Fruit fly (Drosophila melanogaster) whole organism, adult: ENCODE measurements around the gene Snx17.

Experiments
- CG11617 ChIP-seq: fragments of 200-800 bp; sonication (Bioruptor generic); optimal IDR thresholded peaks from 2 replicates; lab custom pipeline; 2017; ENCODE audit warnings: mild to moderate bottlenecking, missing biosample characterization, missing genetic modification reagents, missing genetic modification characterization
- CG12768 ChIP-seq: fragments of 200-800 bp; sonication (Bioruptor generic); optimal IDR thresholded peaks from 2 replicates; lab custom pipeline; 2017; ENCODE audit warnings: missing biosample characterization, missing genetic modification characterization, mild to moderate bottlenecking, moderate library complexity, missing genetic modification reagents
- CG14711 ChIP-seq: fragments of 200-800 bp; sonication (Bioruptor generic); optimal IDR thresholded peaks from 2 replicates; lab custom pipeline; 2018; ENCODE audit warnings: missing biosample characterization, mild to moderate bottlenecking, missing genetic modification characterization, moderate library complexity
- CG1620 ChIP-seq: fragments of 200-800 bp; sonication (Bioruptor generic); optimal IDR thresholded peaks from 2 replicates; lab custom pipeline; 2016; ENCODE audit warnings: missing biosample characterization, missing genetic modification characterization
- CG33017 ChIP-seq: fragments of 200-800 bp; sonication (Bioruptor generic); optimal IDR thresholded peaks from 2 replicates; lab custom pipeline; 2018; ENCODE audit warnings: missing biosample characterization, mild to moderate bottlenecking, missing genetic modification characterization, moderate library complexity
- CG5204 ChIP-seq: fragments of 200-800 bp; sonication (Bioruptor generic); optimal IDR thresholded peaks from 2 replicates; lab custom pipeline; 2016; ENCODE audit warnings: missing biosample characterization, missing genetic modification characterization
- CG7045 ChIP-seq: fragments of 200-800 bp; sonication (Bioruptor generic); optimal IDR thresholded peaks from 2 replicates; lab custom pipeline; 2017; ENCODE audit warnings: missing biosample characterization, mild to moderate bottlenecking, missing genetic modification characterization
- CG7101 ChIP-seq: fragments of 200-800 bp; sonication (Bioruptor generic); optimal IDR thresholded peaks from 2 replicates; lab custom pipeline; 2018; ENCODE audit warnings: missing biosample characterization, mild to moderate bottlenecking, missing genetic modification characterization, moderate library complexity
- Clk ChIP-seq: fragments of 200-800 bp; sonication (Bioruptor generic); optimal IDR thresholded peaks from 2 replicates; lab custom pipeline; 2017; ENCODE audit warnings: missing biosample characterization, missing genetic modification characterization
- Crg-1 ChIP-seq: fragments of 200-800 bp; sonication (Bioruptor generic); optimal IDR thresholded peaks from 2 replicates; lab custom pipeline; 2016; ENCODE audit warnings: missing biosample characterization, missing genetic modification characterization
- Hr96 ChIP-seq: fragments of 200-800 bp; sonication (Bioruptor generic); optimal IDR thresholded peaks from 2 replicates; lab custom pipeline; 2016; ENCODE audit warnings: missing biosample characterization, missing genetic modification characterization
- Mnt ChIP-seq: fragments of 200-800 bp; sonication (Bioruptor generic); optimal IDR thresholded peaks from 2 replicates; lab custom pipeline; 2016; ENCODE audit warnings: missing biosample characterization, mild to moderate bottlenecking, missing genetic modification characterization
- bab1 ChIP-seq: fragments of 200-800 bp; sonication (Bioruptor generic); optimal IDR thresholded peaks from 3 replicates; lab custom pipeline; 2019; ENCODE audit warnings: missing biosample characterization, mild to moderate bottlenecking, missing genetic modification characterization, moderate library complexity
- cic ChIP-seq: fragments of 200-800 bp; sonication (Bioruptor generic); optimal IDR thresholded peaks from 2 replicates; lab custom pipeline; 2017; ENCODE audit warnings: missing biosample characterization, mild to moderate bottlenecking, missing genetic modification characterization, moderate library complexity
- cnc ChIP-seq, 2 experiments: fragments of >200 bp; optimal IDR thresholded peaks; 2 replicates each; lab custom pipeline; 2017
- kay ChIP-seq: fragments of 200-800 bp; sonication (Bioruptor generic); peaks from one replicate; lab custom pipeline; 2016; ENCODE audit warnings: missing biosample characterization, missing genetic modification characterization, borderline replicate concordance
- ovo ChIP-seq: fragments of 200-800 bp; sonication (Bioruptor generic); optimal IDR thresholded peaks from 2 replicates; lab custom pipeline; 2016; ENCODE audit warnings: missing biosample characterization, missing genetic modification characterization
- pad ChIP-seq: fragments of 200-800 bp; sonication (Bioruptor generic); optimal IDR thresholded peaks from 3 replicates; lab custom pipeline; 2017; ENCODE audit warnings: missing biosample characterization, missing genetic modification characterization, mild to moderate bottlenecking, moderate library complexity, missing genetic modification reagents
- tj ChIP-seq: fragments of 200-800 bp; sonication (Bioruptor generic); optimal IDR thresholded peaks from 3 replicates; lab custom pipeline; 2017; ENCODE audit warnings: missing biosample characterization, mild to moderate bottlenecking, missing genetic modification characterization, moderate library complexity
- toe ChIP-seq: fragments of 200-800 bp; sonication (Bioruptor generic); optimal IDR thresholded peaks from 2 replicates; lab custom pipeline; 2016; ENCODE audit warnings: missing biosample characterization, missing genetic modification characterization

Gene Snx17

DNA sequence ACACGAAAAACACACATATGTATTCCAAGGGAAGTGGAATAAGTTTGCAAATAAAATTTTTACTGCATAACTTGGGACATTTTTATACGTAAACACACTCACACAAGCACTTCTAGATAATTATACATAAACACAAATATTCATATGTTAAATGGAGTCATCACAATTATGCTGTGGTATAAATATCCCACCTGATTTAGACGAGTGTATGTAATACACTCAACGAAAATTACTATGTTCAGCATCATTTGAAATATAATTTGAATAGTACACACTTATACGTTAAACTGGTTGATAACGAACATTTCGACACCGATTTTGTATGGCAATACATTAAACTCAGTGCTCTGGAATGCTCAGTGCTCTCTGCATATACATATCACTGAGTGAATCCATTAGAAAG lies 24.3 kb upstream of the Snx17 start:
- TF ChIP-seq CG7045 (no peak), cic (GFP tag; lab: Kevin White, UChicago) (no peak), ovo (no peak), CG11617 (GFP tag; lab: Kevin White, UChicago) (peak; percentile 2), CG5204 (no peak), toe (GFP tag; lab: Kevin White, UChicago) (no peak), bab1 (GFP tag; lab: Kevin White, UChicago) (peak; percentile 71), CG7101 (tag; lab: Kevin White, UChicago) (no peak), Hr96 (GFP tag; lab: Kevin White, UChicago) (no peak), tj (GFP tag; lab: Kevin White, UChicago) (no peak)

dm6 chr2L:10230455-10230854 lies 23.7 kb upstream of the Snx17 start:
- no peak for TF ChIP-seq cnc (optimal IDR thresholded peaks at IDR 0.05; lab: Kevin White, UChicago)
- TF ChIP-seq tj (GFP tag; lab: Kevin White, UChicago): no peak
- TF ChIP-seq Clk (GFP tag; lab: Kevin White, UChicago): no peak
- no peak for TF ChIP-seq CG33017 (tag; lab: Kevin White, UChicago)
- no peak for TF ChIP-seq cic (GFP tag; lab: Kevin White, UChicago)
- peak; percentile 84 for TF ChIP-seq kay (GFP tag; lab: Kevin White, UChicago)
- no peak for TF ChIP-seq Crg-1 (GFP tag; lab: Kevin White, UChicago)

DNA sequence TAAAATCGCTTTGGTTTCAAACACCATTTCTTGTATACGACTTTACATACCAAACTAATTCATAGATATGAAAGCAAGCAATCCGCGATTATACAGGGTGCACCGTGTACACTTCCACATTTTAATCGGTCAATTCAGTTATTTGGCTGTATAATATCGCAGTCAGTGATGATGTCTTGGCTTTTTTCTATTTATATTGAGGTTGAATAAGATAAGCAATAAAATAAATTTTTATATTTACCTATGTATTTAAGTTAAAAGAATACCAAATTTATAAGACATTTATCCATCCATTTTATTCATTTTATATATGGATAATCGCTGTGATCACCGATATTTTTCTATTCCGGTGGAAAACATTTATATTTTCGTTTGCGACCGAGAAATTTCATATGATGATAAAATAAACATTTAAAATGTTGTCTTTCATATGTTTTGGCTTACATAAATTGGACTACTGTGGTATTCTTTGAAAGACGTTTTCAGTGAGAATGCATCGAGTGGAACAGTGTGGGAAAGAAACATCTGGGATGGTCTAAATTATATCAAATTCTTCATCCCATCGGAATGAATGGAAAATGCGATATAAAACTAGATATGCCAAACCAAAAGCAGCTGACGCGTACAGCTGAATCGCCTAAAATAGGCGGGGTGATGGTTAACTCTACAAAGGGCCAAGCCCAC lies 20.1 kb upstream of the Snx17 start, which contains the start of gene CG5708:
Gene CG5708, minus strand, starts transcription at position 85 of the 684 bp plus-strand sequence.
- TF ChIP-seq CG14711 (tag; lab: Kevin White, UChicago) (peak; percentile 14), CG11617 (GFP tag; lab: Kevin White, UChicago) (peak; percentile 17), CG7101 (tag; lab: Kevin White, UChicago) (peak; percentile 29), CG1620 (GFP tag; lab: Kevin White, UChicago) (peak; percentile 26), Crg-1 (GFP tag; lab: Kevin White, UChicago) (peak; percentile 33), bab1 (GFP tag; lab: Kevin White, UChicago) (peak; percentile 48), CG33017 (tag; lab: Kevin White, UChicago) (no peak), Hr96 (GFP tag; lab: Kevin White, UChicago) (no peak), Mnt (GFP tag; lab: Kevin White, UChicago) (peak; percentile 40), CG12768 (peak; percentile 2), pad (GFP tag; lab: Kevin White, UChicago) (peak; percentile 14), ovo (no peak), cnc (optimal IDR thresholded peaks at IDR 0.05; lab: Kevin White, UChicago) (no peak), tj (GFP tag; lab: Kevin White, UChicago) (peak; percentile 19)

DNA sequence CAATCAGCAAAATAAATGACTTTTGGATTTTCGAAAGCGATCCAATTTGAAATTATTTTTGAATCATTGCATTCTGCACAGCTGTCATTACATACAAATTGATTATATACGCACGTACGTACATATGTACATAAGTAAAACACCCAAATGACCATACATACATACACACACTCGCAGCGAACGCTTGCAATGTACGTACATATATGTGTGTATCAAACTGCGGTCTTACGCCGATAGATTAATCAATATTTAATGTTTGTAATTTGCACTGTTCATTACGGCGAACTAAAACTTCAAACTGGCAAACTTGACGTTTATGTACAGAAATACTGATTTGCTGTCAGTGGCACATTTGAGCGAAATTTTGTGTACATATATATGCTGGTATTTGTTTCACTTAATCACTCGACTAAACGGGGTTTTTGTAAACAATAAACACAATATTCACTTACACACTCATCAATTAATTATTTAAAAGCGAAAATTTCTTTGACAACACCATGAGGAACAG lies 19.5 kb upstream of the Snx17 start:
- TF ChIP-seq tj (GFP tag; lab: Kevin White, UChicago) (no peak), kay (GFP tag; lab: Kevin White, UChicago) (peak; percentile 80)

- TF ChIP-seq CG33017 (tag; lab: Kevin White, UChicago): no peak
- TF ChIP-seq kay (GFP tag; lab: Kevin White, UChicago): peak; percentile 92
Measured at dm6 chr2L:10222550-10223231, 15.9 kb upstream of the Snx17 start, which contains the start of gene Bcs1. Bcs1 (plus strand) TSS chr2L:10222657.

DNA sequence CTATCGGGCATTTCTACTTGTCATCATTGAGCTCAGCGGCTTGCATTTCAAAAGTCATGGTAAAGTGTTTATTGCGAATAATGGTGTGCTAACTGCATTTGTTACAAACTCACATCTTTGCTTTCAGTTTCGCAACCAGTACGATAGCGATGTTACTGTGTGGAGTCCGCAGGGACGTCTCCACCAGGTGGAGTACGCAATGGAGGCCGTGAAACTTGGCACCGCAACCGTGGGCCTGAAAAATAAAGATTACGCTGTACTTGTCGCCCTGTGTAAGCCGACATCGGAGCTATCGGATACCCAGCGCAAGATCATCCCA lies 14.6 kb upstream of the Snx17 start:
- TF ChIP-seq cnc (optimal IDR thresholded peaks at IDR 0.05; lab: Kevin White, UChicago) (peak; percentile 88 to 92), Clk (GFP tag; lab: Kevin White, UChicago) (no peak), Mnt (GFP tag; lab: Kevin White, UChicago) (no peak)

dm6 chr2L:10220501-10221386 lies 14.0 kb upstream of the Snx17 start, which contains the start of the genes Npc1a and Prosalpha6:
Npc1a (minus strand) TSS chr2L:10221216.
Prosalpha6 (plus strand) TSS chr2L:10221351.
- no peak for TF ChIP-seq CG14711 (tag; lab: Kevin White, UChicago)
- TF ChIP-seq toe (GFP tag; lab: Kevin White, UChicago): no peak
- TF ChIP-seq Mnt (GFP tag; lab: Kevin White, UChicago): no peak
- TF ChIP-seq cnc (optimal IDR thresholded peaks at IDR 0.05; lab: Kevin White, UChicago): no peak
- peak; percentile 44 for TF ChIP-seq bab1 (GFP tag; lab: Kevin White, UChicago)
- TF ChIP-seq Hr96 (GFP tag; lab: Kevin White, UChicago): no peak
- no peak for TF ChIP-seq CG11617 (GFP tag; lab: Kevin White, UChicago)
- TF ChIP-seq ovo: no peak
- peak; percentile 52 for TF ChIP-seq CG12768
- peak; percentile 3 for TF ChIP-seq CG7045
- no peak for TF ChIP-seq Clk (GFP tag; lab: Kevin White, UChicago)
- no peak for TF ChIP-seq CG1620 (GFP tag; lab: Kevin White, UChicago)
- TF ChIP-seq CG33017 (tag; lab: Kevin White, UChicago): no peak
- TF ChIP-seq cic (GFP tag; lab: Kevin White, UChicago): peak; percentile 37
- TF ChIP-seq pad (GFP tag; lab: Kevin White, UChicago): peak; percentile 39
- peak; percentile 4 for TF ChIP-seq tj (GFP tag; lab: Kevin White, UChicago)
- no peak for TF ChIP-seq CG7101 (tag; lab: Kevin White, UChicago)
- TF ChIP-seq kay (GFP tag; lab: Kevin White, UChicago): peak; percentile 72
- no peak for TF ChIP-seq Crg-1 (GFP tag; lab: Kevin White, UChicago)
- TF ChIP-seq CG5204: no peak
